Fruit fly (Drosophila melanogaster): ENCODE results near the gene CG2519.
A peak's percentile ranks its signal among the peaks of the same experiment; 100 is the strongest.

The CG2519 gene

dm6 chr3R:5554082-5554481 lies 6.5 kb upstream of the CG2519 start, which contains the start of gene Pcmt (continued):
- no peak for TF ChIP-seq Ets97D (GFP tag; optimal IDR thresholded peaks at IDR 0.05)
- no peak for TF ChIP-seq Sry-β (GFP tag; optimal IDR thresholded peaks at IDR 0.05)
- no peak for TF ChIP-seq CG2120 (GFP tag; optimal IDR thresholded peaks at IDR 0.05)

- TF ChIP-seq Neu2 (GFP tag; optimal IDR thresholded peaks at IDR 0.05; ENCODE audit: borderline replicate concordance) (no peak), mam (GFP tag; optimal IDR thresholded peaks at IDR 0.05) (no peak), CG12659 (GFP tag; optimal IDR thresholded peaks at IDR 0.05) (no peak), Med (GFP tag) (peak; percentile 20), dmrt99B (tag; optimal IDR thresholded peaks at IDR 0.05) (no peak), pum (GFP tag; optimal IDR thresholded peaks at IDR 0.05) (no peak), E2f2 (GFP tag; IDR thresholded peaks at IDR 0.05) (no peak), CG6813 (GFP tag; optimal IDR thresholded peaks at IDR 0.05) (no peak), nerfin-2 (GFP tag; IDR thresholded peaks at IDR 0.05; ENCODE audit: partially characterized antibody) (peak; percentile 61), Hey (tag; optimal IDR thresholded peaks at IDR 0.05) (no peak), Ravus (GFP tag; IDR thresholded peaks at IDR 0.05) (no peak), wor (GFP tag; IDR thresholded peaks at IDR 0.05) (no peak), Antp (GFP tag; optimal IDR thresholded peaks at IDR 0.05) (no peak), CkIIα-i1 (GFP tag; IDR thresholded peaks at IDR 0.05) (no peak), CG33557 (GFP tag; optimal IDR thresholded peaks at IDR 0.05) (no peak), fd96Cb (tag; optimal IDR thresholded peaks at IDR 0.05) (no peak), Scr (GFP tag; IDR thresholded peaks at IDR 0.05; ENCODE audit: partially characterized antibody) (peak; percentile 42), CG10274 (GFP tag; optimal IDR thresholded peaks at IDR 0.05) (no peak), zen (tag; optimal IDR thresholded peaks at IDR 0.05) (no peak), CG14860 (GFP tag; IDR thresholded peaks at IDR 0.05; ENCODE audit: partially characterized antibody) (peak; percentile 40; the same call in 1 of the 3 replicates), Oli (tag; optimal IDR thresholded peaks at IDR 0.05) (no peak), sisA (GFP tag; IDR thresholded peaks at IDR 0.05) (no peak), dan (GFP tag; IDR thresholded peaks at IDR 0.05) (no peak), CG10366 (GFP tag; IDR thresholded peaks at IDR 0.05) (no peak), ems (GFP tag; optimal IDR thresholded peaks at IDR 0.05) (no peak), Elba2 (GFP tag; optimal IDR thresholded peaks at IDR 0.05) (no peak), Opbp (GFP tag; IDR thresholded peaks at IDR 0.05; ENCODE audit: partially characterized antibody) (peak; percentile 15; the same call in 1 of the 3 replicates), Chrac-16 (GFP tag; optimal IDR thresholded peaks at IDR 0.05) (no peak), CG2889 (GFP tag; IDR thresholded peaks at IDR 0.05) (no peak), peb (GFP tag; IDR thresholded peaks at IDR 0.05) (no peak), Dll (GFP tag; IDR thresholded peaks at IDR 0.05; ENCODE audit: partially characterized antibody) (no peak), CG16813 (GFP tag; IDR thresholded peaks at IDR 0.05; ENCODE audit: partially characterized antibody) (peak; percentile 67), wek (GFP tag; optimal IDR thresholded peaks at IDR 0.05) (no peak), Ets65A (GFP tag) (no peak), fu2 (GFP tag; optimal IDR thresholded peaks at IDR 0.05) (no peak), lab (GFP tag; optimal IDR thresholded peaks at IDR 0.05) (no peak), ato (GFP tag; IDR thresholded peaks at IDR 0.05; ENCODE audit: partially characterized antibody) (0 out of 2 replicates have a peak, but pooled peaks have one; percentile 33), tna (GFP tag; IDR thresholded peaks at IDR 0.05; ENCODE audit: partially characterized antibody) (peak; percentile 34; the same call in 1 of the 2 replicates), HLH4C (GFP tag; IDR thresholded peaks at IDR 0.05; ENCODE audit: partially characterized antibody) (peak; percentile 72), grau (tag; optimal IDR thresholded peaks at IDR 0.05) (no peak), BtbVII (GFP tag; optimal IDR thresholded peaks at IDR 0.05) (no peak), CG8290 (GFP tag; optimal IDR thresholded peaks at IDR 0.05) (no peak), CG8290 (tag; optimal IDR thresholded peaks at IDR 0.05) (no peak), CG7963 (GFP tag; IDR thresholded peaks at IDR 0.05; ENCODE audit: partially characterized antibody) (no peak), danr (GFP tag; IDR thresholded peaks at IDR 0.05) (no peak), CTCF (GFP tag; optimal IDR thresholded peaks at IDR 0.05) (no peak), org-1 (GFP tag; optimal IDR thresholded peaks at IDR 0.05) (no peak)
Observed at dm6 chr3R:5551593-5551992, 4.0 kb upstream of the CG2519 start.

All from whole organism, embryonic.